Fruit fly (Drosophila melanogaster): ENCODE measurements around the gene Rpt4.

DNA sequence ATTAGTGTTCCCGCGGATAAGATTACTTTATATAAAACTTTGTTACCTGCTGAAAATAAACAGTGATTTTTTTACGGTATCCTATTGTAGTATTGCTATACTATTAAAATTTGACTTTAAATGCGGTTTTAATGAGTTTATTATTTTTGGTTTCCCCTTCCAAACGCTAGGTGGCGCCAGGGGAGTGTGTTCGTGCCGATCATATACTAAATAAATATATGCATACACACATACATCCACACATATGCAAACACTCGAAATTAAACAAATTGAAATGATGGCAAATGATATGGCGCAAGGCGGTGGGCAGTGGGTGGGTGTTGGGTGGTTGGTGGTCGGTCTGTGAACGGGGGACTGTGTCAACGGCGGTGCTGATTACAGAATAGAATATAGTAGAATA is 37.3 kb downstream of the Rpt4 start:
- no peak for TF ChIP-seq Hr39 (GFP tag; optimal IDR thresholded peaks at IDR 0.05)
- TF ChIP-seq Sox102F (GFP tag; optimal IDR thresholded peaks at IDR 0.05), result no peak
- TF ChIP-seq fd59A (GFP tag; optimal IDR thresholded peaks at IDR 0.05), result no peak
- TF ChIP-seq fd85E (GFP tag; optimal IDR thresholded peaks at IDR 0.05), result no peak
- no peak for TF ChIP-seq Smox (GFP tag; optimal IDR thresholded peaks at IDR 0.05)
- TF ChIP-seq salr (GFP tag; optimal IDR thresholded peaks at IDR 0.05), result no peak

Measured in whole organism, prepupa.